Fruit fly (Drosophila melanogaster) whole organism, adult: ENCODE data around the gene Rpt6.

Source experiments
- CG11617 ChIP-seq: fragments of 200-800 bp; sonication (Bioruptor generic); optimal IDR thresholded peaks from 2 replicates; lab custom pipeline; 2017; ENCODE audit warnings: mild to moderate bottlenecking, missing biosample characterization, missing genetic modification reagents, missing genetic modification characterization
- CG12768 ChIP-seq: fragments of 200-800 bp; sonication (Bioruptor generic); optimal IDR thresholded peaks from 2 replicates; lab custom pipeline; 2017; ENCODE audit warnings: missing biosample characterization, missing genetic modification characterization, mild to moderate bottlenecking, moderate library complexity, missing genetic modification reagents
- CG14711 ChIP-seq: fragments of 200-800 bp; sonication (Bioruptor generic); optimal IDR thresholded peaks from 2 replicates; lab custom pipeline; 2018; ENCODE audit warnings: missing biosample characterization, mild to moderate bottlenecking, missing genetic modification characterization, moderate library complexity
- CG1620 ChIP-seq: fragments of 200-800 bp; sonication (Bioruptor generic); optimal IDR thresholded peaks from 2 replicates; lab custom pipeline; 2016; ENCODE audit warnings: missing biosample characterization, missing genetic modification characterization
- CG33017 ChIP-seq: fragments of 200-800 bp; sonication (Bioruptor generic); optimal IDR thresholded peaks from 2 replicates; lab custom pipeline; 2018; ENCODE audit warnings: missing biosample characterization, mild to moderate bottlenecking, missing genetic modification characterization, moderate library complexity
- CG5204 ChIP-seq: fragments of 200-800 bp; sonication (Bioruptor generic); optimal IDR thresholded peaks from 2 replicates; lab custom pipeline; 2016; ENCODE audit warnings: missing biosample characterization, missing genetic modification characterization
- CG7045 ChIP-seq: fragments of 200-800 bp; sonication (Bioruptor generic); optimal IDR thresholded peaks from 2 replicates; lab custom pipeline; 2017; ENCODE audit warnings: missing biosample characterization, mild to moderate bottlenecking, missing genetic modification characterization
- CG7101 ChIP-seq: fragments of 200-800 bp; sonication (Bioruptor generic); optimal IDR thresholded peaks from 2 replicates; lab custom pipeline; 2018; ENCODE audit warnings: missing biosample characterization, mild to moderate bottlenecking, missing genetic modification characterization, moderate library complexity
- Clk ChIP-seq: fragments of 200-800 bp; sonication (Bioruptor generic); optimal IDR thresholded peaks from 2 replicates; lab custom pipeline; 2017; ENCODE audit warnings: missing biosample characterization, missing genetic modification characterization
- Crg-1 ChIP-seq: fragments of 200-800 bp; sonication (Bioruptor generic); optimal IDR thresholded peaks from 2 replicates; lab custom pipeline; 2016; ENCODE audit warnings: missing biosample characterization, missing genetic modification characterization
- Hr96 ChIP-seq: fragments of 200-800 bp; sonication (Bioruptor generic); optimal IDR thresholded peaks from 2 replicates; lab custom pipeline; 2016; ENCODE audit warnings: missing biosample characterization, missing genetic modification characterization
- Mnt ChIP-seq: fragments of 200-800 bp; sonication (Bioruptor generic); optimal IDR thresholded peaks from 2 replicates; lab custom pipeline; 2016; ENCODE audit warnings: missing biosample characterization, mild to moderate bottlenecking, missing genetic modification characterization
- bab1 ChIP-seq: fragments of 200-800 bp; sonication (Bioruptor generic); optimal IDR thresholded peaks from 3 replicates; lab custom pipeline; 2019; ENCODE audit warnings: missing biosample characterization, mild to moderate bottlenecking, missing genetic modification characterization, moderate library complexity
- cic ChIP-seq: fragments of 200-800 bp; sonication (Bioruptor generic); optimal IDR thresholded peaks from 2 replicates; lab custom pipeline; 2017; ENCODE audit warnings: missing biosample characterization, mild to moderate bottlenecking, missing genetic modification characterization, moderate library complexity
- cnc ChIP-seq, 2 experiments: fragments of >200 bp; optimal IDR thresholded peaks; 2 replicates each; lab custom pipeline; 2017
- kay ChIP-seq: fragments of 200-800 bp; sonication (Bioruptor generic); peaks from one replicate; lab custom pipeline; 2016; ENCODE audit warnings: missing biosample characterization, missing genetic modification characterization, borderline replicate concordance
- ovo ChIP-seq: fragments of 200-800 bp; sonication (Bioruptor generic); optimal IDR thresholded peaks from 2 replicates; lab custom pipeline; 2016; ENCODE audit warnings: missing biosample characterization, missing genetic modification characterization
- pad ChIP-seq: fragments of 200-800 bp; sonication (Bioruptor generic); optimal IDR thresholded peaks from 3 replicates; lab custom pipeline; 2017; ENCODE audit warnings: missing biosample characterization, missing genetic modification characterization, mild to moderate bottlenecking, moderate library complexity, missing genetic modification reagents
- tj ChIP-seq: fragments of 200-800 bp; sonication (Bioruptor generic); optimal IDR thresholded peaks from 3 replicates; lab custom pipeline; 2017; ENCODE audit warnings: missing biosample characterization, mild to moderate bottlenecking, missing genetic modification characterization, moderate library complexity
- toe ChIP-seq: fragments of 200-800 bp; sonication (Bioruptor generic); optimal IDR thresholded peaks from 2 replicates; lab custom pipeline; 2016; ENCODE audit warnings: missing biosample characterization, missing genetic modification characterization

The Rpt6 gene

DNA sequence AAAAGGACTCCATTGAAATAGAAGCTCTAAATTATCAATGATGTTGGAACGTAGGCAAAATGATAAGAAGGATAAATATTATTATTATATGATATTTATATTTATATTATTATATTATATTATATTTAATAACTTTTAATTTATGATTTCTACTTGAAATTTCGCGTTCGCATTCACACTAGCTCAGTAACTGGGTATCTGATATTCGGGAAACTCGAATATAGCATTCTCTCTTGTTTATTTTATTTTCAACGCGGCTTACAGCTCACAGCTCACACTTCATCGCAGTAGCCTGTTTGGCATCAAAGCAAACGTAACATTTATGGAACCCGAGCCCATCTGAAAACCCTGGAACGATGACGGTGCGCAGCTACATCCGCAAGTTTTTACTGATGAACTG lies 30.9 kb upstream of the Rpt6 start, which contains the start of gene CG1494:
Gene CG1494 (plus strand): TSS at position 301 of the 400 bp plus-strand sequence.
- TF ChIP-seq tj (GFP tag; lab: Kevin White, UChicago) (no peak), CG7045 (GFP tag; lab: Kevin White, UChicago) (no peak), CG1620 (GFP tag; lab: Kevin White, UChicago) (no peak), bab1 (GFP tag; lab: Kevin White, UChicago) (no peak), Clk (GFP tag; lab: Kevin White, UChicago) (no peak), kay (GFP tag; lab: Kevin White, UChicago) (no peak), ovo (GFP tag; lab: Kevin White, UChicago) (no peak)

DNA sequence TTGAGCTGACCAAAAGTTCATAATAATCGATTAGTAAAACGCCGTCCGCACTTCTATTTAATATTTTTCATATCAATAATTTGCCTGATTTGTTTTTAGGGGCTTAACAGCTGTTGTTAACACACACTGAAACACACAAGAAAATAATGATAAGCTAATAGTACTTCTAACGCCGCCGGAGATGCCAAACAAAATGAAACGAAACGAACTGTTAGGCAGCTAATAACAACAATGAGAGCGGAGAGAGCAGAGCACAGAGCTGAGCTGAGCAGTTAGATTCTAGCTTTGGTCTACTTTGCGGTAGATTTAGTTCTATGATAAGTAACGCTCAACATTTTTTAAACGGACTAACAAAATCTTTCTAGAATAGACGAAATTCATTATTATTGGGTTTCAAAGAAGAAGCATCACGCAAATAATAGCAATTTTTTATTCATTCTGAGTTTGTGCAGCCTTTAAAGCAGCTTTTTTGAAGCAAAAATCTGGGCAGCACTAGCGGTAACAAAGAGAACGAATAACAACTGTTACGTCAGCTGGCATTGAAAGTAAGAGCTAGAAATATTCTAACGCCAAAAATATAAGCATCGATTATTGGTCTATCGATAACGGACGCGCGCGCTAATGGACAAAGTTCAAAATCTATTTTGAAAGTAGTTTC lies 9.2 kb upstream of the Rpt6 start, which contains the start of gene Abca3:
Gene Abca3 (minus strand): TSS at position 181 of the 658 bp plus-strand sequence.
- TF ChIP-seq bab1 (GFP tag; lab: Kevin White, UChicago) = peak; percentile 59
- peak; percentile 45 for TF ChIP-seq CG12768 (GFP tag; lab: Kevin White, UChicago)
- peak; percentile 60 for TF ChIP-seq CG5204
- TF ChIP-seq tj (GFP tag; lab: Kevin White, UChicago) = peak; percentile 33
- peak; percentile 70 for TF ChIP-seq Hr96
- TF ChIP-seq toe = peak; percentile 63
- peak; percentile 79 for TF ChIP-seq CG7101 (tag; lab: Kevin White, UChicago)
- peak; percentile 78 for TF ChIP-seq kay (GFP tag; lab: Kevin White, UChicago)
- TF ChIP-seq CG14711 (tag; lab: Kevin White, UChicago) = peak; percentile 70
- no peak for TF ChIP-seq cnc (optimal IDR thresholded peaks at IDR 0.05; lab: Kevin White, UChicago)
- TF ChIP-seq ovo (GFP tag; lab: Kevin White, UChicago) = peak; percentile 51
- TF ChIP-seq Crg-1 (GFP tag; lab: Kevin White, UChicago) = peak; percentile 59
- peak; percentile 63 for TF ChIP-seq pad (GFP tag; lab: Kevin White, UChicago)
- peak; percentile 44 for TF ChIP-seq Mnt (GFP tag; lab: Kevin White, UChicago)
- peak; percentile 33 for TF ChIP-seq CG7045 (GFP tag; lab: Kevin White, UChicago)
- peak; percentile 66 for TF ChIP-seq CG11617 (GFP tag; lab: Kevin White, UChicago)
- no peak for TF ChIP-seq cic (GFP tag; lab: Kevin White, UChicago)
- TF ChIP-seq CG1620 (GFP tag; lab: Kevin White, UChicago) = peak; percentile 66
- no peak for TF ChIP-seq Clk (GFP tag; lab: Kevin White, UChicago)
- TF ChIP-seq CG33017 (tag; lab: Kevin White, UChicago) = peak; percentile 54

DNA sequence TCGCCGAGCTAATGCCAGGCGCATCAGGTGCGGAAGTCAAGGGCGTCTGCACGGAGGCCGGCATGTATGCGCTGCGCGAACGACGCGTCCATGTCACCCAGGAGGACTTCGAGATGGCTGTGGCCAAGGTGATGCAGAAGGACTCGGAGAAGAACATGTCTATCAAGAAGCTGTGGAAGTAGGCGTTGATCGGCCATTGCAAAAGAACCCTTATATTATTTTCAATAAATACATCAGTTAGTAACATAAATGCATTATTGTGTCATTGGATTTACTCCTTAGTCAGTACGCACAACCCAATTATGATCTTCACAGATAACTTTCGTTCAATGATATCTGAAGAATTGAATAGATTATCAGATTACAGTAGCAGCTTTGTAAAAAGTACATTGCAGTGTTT lies 1.6 kb downstream of the Rpt6 start, which contains the start of gene CG1801:
Gene CG1801 (minus strand): TSS at position 101 of the 400 bp plus-strand sequence.
- no peak for TF ChIP-seq Crg-1 (GFP tag; lab: Kevin White, UChicago)
- no peak for TF ChIP-seq CG12768 (GFP tag; lab: Kevin White, UChicago)
- TF ChIP-seq pad (GFP tag; lab: Kevin White, UChicago) = no peak
- no peak for TF ChIP-seq CG7045 (GFP tag; lab: Kevin White, UChicago)
- no peak for TF ChIP-seq Clk (GFP tag; lab: Kevin White, UChicago)
- no peak for TF ChIP-seq CG33017 (tag; lab: Kevin White, UChicago)
- TF ChIP-seq CG5204 = no peak
- TF ChIP-seq tj (GFP tag; lab: Kevin White, UChicago) = no peak
- TF ChIP-seq kay (GFP tag; lab: Kevin White, UChicago) = no peak
- TF ChIP-seq cnc (optimal IDR thresholded peaks at IDR 0.05; lab: Kevin White, UChicago) = no peak
- TF ChIP-seq CG11617 (GFP tag; lab: Kevin White, UChicago) = no peak
- TF ChIP-seq cic (GFP tag; lab: Kevin White, UChicago) = no peak
- TF ChIP-seq bab1 (GFP tag; lab: Kevin White, UChicago) = no peak
- no peak for TF ChIP-seq ovo (GFP tag; lab: Kevin White, UChicago)
- no peak for TF ChIP-seq toe
- TF ChIP-seq Hr96 = no peak
- TF ChIP-seq Mnt (GFP tag; lab: Kevin White, UChicago) = no peak
- TF ChIP-seq CG7101 (tag; lab: Kevin White, UChicago) = no peak
- no peak for TF ChIP-seq CG14711 (tag; lab: Kevin White, UChicago)
- TF ChIP-seq CG1620 (GFP tag; lab: Kevin White, UChicago) = no peak

DNA sequence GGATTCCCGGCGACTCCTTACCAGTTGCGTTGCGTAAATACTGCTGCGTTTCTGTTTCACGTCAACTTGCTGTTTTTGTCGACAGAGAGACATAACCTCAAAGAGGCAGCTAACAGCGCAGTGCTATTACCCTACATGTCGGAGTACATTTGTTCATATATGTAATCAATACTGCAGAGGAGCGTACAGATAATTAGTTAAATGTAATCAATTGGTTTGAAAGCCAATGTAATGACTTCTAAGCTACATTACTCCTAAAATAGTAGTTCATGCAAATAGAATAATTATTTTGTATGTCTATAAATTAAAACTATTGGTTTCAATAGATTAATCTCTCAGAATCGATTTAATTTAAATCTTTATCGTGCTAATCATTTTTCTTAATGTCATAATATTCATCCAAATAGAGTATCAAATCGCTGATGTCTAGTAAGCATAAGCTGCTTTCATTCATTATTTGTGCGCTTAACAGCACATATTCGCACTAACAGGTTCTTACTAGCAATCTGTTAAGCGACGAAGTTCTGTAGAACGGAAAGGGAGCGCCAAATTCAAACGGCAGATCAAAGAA lies 3.4 kb downstream of the Rpt6 start, which contains the start of the genes SLIRP1 and anox:
Gene SLIRP1 (minus strand): TSS at position 95 of the 571 bp plus-strand sequence.
Gene anox (minus strand): TSS at position 95 of the 571 bp plus-strand sequence.
- TF ChIP-seq CG11617 (GFP tag; lab: Kevin White, UChicago) (peak; percentile 80), Mnt (GFP tag; lab: Kevin White, UChicago) (peak; percentile 56), Crg-1 (GFP tag; lab: Kevin White, UChicago) (peak; percentile 84), CG7101 (tag; lab: Kevin White, UChicago) (peak; percentile 89), Hr96 (no peak), cnc (optimal IDR thresholded peaks at IDR 0.05; lab: Kevin White, UChicago) (no peak), tj (GFP tag; lab: Kevin White, UChicago) (peak; percentile 85), bab1 (GFP tag; lab: Kevin White, UChicago) (peak; percentile 81), Clk (GFP tag; lab: Kevin White, UChicago) (peak; percentile 16), ovo (GFP tag; lab: Kevin White, UChicago) (peak; percentile 55), cic (GFP tag; lab: Kevin White, UChicago) (peak; percentile 76), kay (GFP tag; lab: Kevin White, UChicago) (no peak), CG14711 (tag; lab: Kevin White, UChicago) (peak; percentile 82), CG33017 (tag; lab: Kevin White, UChicago) (peak; percentile 67), pad (GFP tag; lab: Kevin White, UChicago) (peak; percentile 75), CG12768 (GFP tag; lab: Kevin White, UChicago) (peak; percentile 76), CG7045 (GFP tag; lab: Kevin White, UChicago) (peak; percentile 65), CG5204 (peak; percentile 77), toe (peak; percentile 67), CG1620 (GFP tag; lab: Kevin White, UChicago) (peak; percentile 83)
